Fruit fly (Drosophila melanogaster): Measurements from ENCODE around the gene mys.

dm6 chrX:8058446-8058900 is 3.0 kb upstream of the mys start:
- no peak for TF ChIP-seq Gug (GFP tag; IDR thresholded peaks at IDR 0.05)
- peak; percentile 12 for TF ChIP-seq Eip75B (GFP tag; optimal IDR thresholded peaks at IDR 0.05)

All from whole organism, prepupa.